Worm (Caenorhabditis elegans) whole organism, L3 larva: ENCODE data around the gene elt-4.
A peak's percentile ranks its signal among the peaks of the same experiment; 100 is the strongest.

Source experiments
- ZK546.5 ChIP-seq: sonication (generic microtip); optimal IDR thresholded peaks from 2 replicates; lab custom pipeline; 2017; ENCODE audit warnings: missing biosample characterization, missing genetic modification characterization
- aly-2 ChIP-seq: fragments of 150-350 bp; optimal IDR thresholded peaks from 2 replicates; lab custom pipeline; 2014; ENCODE audit warnings: missing biosample characterization, missing genetic modification characterization
- ceh-28 ChIP-seq: fragments of 150-350 bp; optimal IDR thresholded peaks from 2 replicates; lab custom pipeline; 2014; ENCODE audit warnings: missing biosample characterization, missing genetic modification reagents, missing genetic modification characterization
- ceh-82 ChIP-seq: fragments of 150-350 bp; optimal IDR thresholded peaks from 2 replicates; lab custom pipeline; 2014; ENCODE audit warnings: missing biosample characterization, missing genetic modification characterization
- ceh-9 ChIP-seq: sonication (generic microtip); optimal IDR thresholded peaks from 2 replicates; lab custom pipeline; 2018; ENCODE audit warnings: missing biosample characterization, missing genetic modification characterization
- daf-12 ChIP-seq: fragments of 150-350 bp; optimal IDR thresholded peaks from 2 replicates; lab custom pipeline; 2014; ENCODE audit warnings: missing biosample characterization, missing genetic modification reagents, missing genetic modification characterization
- elt-1 ChIP-seq: fragments of 150-350 bp; optimal IDR thresholded peaks from 2 replicates; lab custom pipeline; 2014; ENCODE audit warnings: missing biosample characterization, missing genetic modification characterization
- fos-1 ChIP-seq: fragments of 150-350 bp; optimal IDR thresholded peaks from 2 replicates; lab custom pipeline; 2014; ENCODE audit warnings: missing biosample characterization, missing genetic modification characterization
- jun-1 ChIP-seq: fragments of 150-350 bp; optimal IDR thresholded peaks from 2 replicates; lab custom pipeline; 2014; ENCODE audit warnings: missing biosample characterization, missing genetic modification reagents, missing genetic modification characterization
- lin-15B ChIP-seq: fragments of 150-350 bp; optimal IDR thresholded peaks from 2 replicates; lab custom pipeline; 2014; ENCODE audit warnings: missing biosample characterization, missing genetic modification characterization
- lin-39 ChIP-seq: fragments of 150-350 bp; optimal IDR thresholded peaks from 2 replicates; lab custom pipeline; 2018; ENCODE audit warnings: missing biosample characterization, missing genetic modification reagents, missing genetic modification characterization
- lsy-12 ChIP-seq: sonication (generic microtip); optimal IDR thresholded peaks from 2 replicates; lab custom pipeline; 2016; ENCODE audit warnings: mild to moderate bottlenecking, missing genetic modification characterization, missing compliant biosample characterization
- nfya-1 ChIP-seq: sonication (generic microtip); optimal IDR thresholded peaks from 2 replicates; lab custom pipeline; 2017; ENCODE audit warnings: missing genetic modification characterization, mild to moderate bottlenecking, missing compliant biosample characterization, antibody characterized with exemption, moderate library complexity; ENCODE audit not compliant: insufficient read depth
- nhr-23 ChIP-seq: fragments of 150-350 bp; optimal IDR thresholded peaks from 2 replicates; lab custom pipeline; 2014; ENCODE audit warnings: missing biosample characterization, missing genetic modification reagents, missing genetic modification characterization
- nhr-25 ChIP-seq: sonication (generic microtip); optimal IDR thresholded peaks from 2 replicates; lab custom pipeline; 2017; ENCODE audit warnings: missing biosample characterization, missing genetic modification characterization
- nhr-43 ChIP-seq: sonication (generic microtip); optimal IDR thresholded peaks from 2 replicates; lab custom pipeline; 2016; ENCODE audit warnings: mild to moderate bottlenecking, missing genetic modification characterization, missing compliant biosample characterization; ENCODE audit not compliant: poor library complexity, severe bottlenecking
- nhr-67 ChIP-seq: fragments of 150-350 bp; optimal IDR thresholded peaks from 2 replicates; lab custom pipeline; 2014; ENCODE audit warnings: missing biosample characterization, missing genetic modification characterization
- nhr-76 ChIP-seq: fragments of 150-350 bp; sonication (generic microtip); optimal IDR thresholded peaks from 5 replicates; lab custom pipeline; 2014; ENCODE audit warnings: missing biosample characterization, missing genetic modification characterization
- nhr-77 ChIP-seq: fragments of 150-350 bp; optimal IDR thresholded peaks from 2 replicates; lab custom pipeline; 2014; ENCODE audit warnings: missing biosample characterization, missing genetic modification characterization
- pha-4 ChIP-seq: fragments of 150-350 bp; optimal IDR thresholded peaks from 2 replicates; lab custom pipeline; 2014; ENCODE audit warnings: missing biosample characterization, missing genetic modification reagents, missing genetic modification characterization
- sea-2 ChIP-seq: fragments of 150-350 bp; sonication (generic microtip); optimal IDR thresholded peaks from 4 replicates; lab custom pipeline; 2014; ENCODE audit warnings: missing biosample characterization, missing genetic modification reagents, missing genetic modification characterization
- snpc-4 ChIP-seq: fragments of 150-350 bp; optimal IDR thresholded peaks from 2 replicates; lab custom pipeline; 2014; ENCODE audit warnings: missing biosample characterization, missing genetic modification characterization
- tbx-2 ChIP-seq: sonication (generic microtip); optimal IDR thresholded peaks from 2 replicates; lab custom pipeline; 2016; ENCODE audit warnings: mild to moderate bottlenecking, missing genetic modification characterization, missing compliant biosample characterization
- unc-39 ChIP-seq: sonication (generic microtip); optimal IDR thresholded peaks from 4 replicates; lab custom pipeline; 2017; ENCODE audit warnings: missing biosample characterization, missing genetic modification characterization
- ztf-11 ChIP-seq: fragments of 150-350 bp; optimal IDR thresholded peaks from 2 replicates; lab custom pipeline; 2014; ENCODE audit warnings: missing biosample characterization, missing genetic modification characterization
- ztf-4 ChIP-seq: fragments of 150-350 bp; optimal IDR thresholded peaks from 2 replicates; lab custom pipeline; 2014; ENCODE audit warnings: missing biosample characterization, missing genetic modification characterization

Gene elt-4

ce11 chrX:10524483-10524948 is 49.2 kb downstream of the elt-4 start, which contains the start of the genes mboa-7 and git-1:
mboa-7 (minus strand) TSS chrX:10524565.
git-1 (plus strand) TSS chrX:10524898.
- no peak for TF ChIP-seq nhr-77 (tag; lab: Kevin White, UChicago)
- no peak for TF ChIP-seq daf-12
- TF ChIP-seq nhr-67 (tag; lab: Kevin White, UChicago) = no peak
- no peak for TF ChIP-seq sea-2 (GFP tag; lab: Kevin White, UChicago)
- TF ChIP-seq lsy-12 (tag; lab: Kevin White, UChicago) = peak; percentile 0
- peak; percentile 49 for TF ChIP-seq jun-1
- TF ChIP-seq unc-39 (tag; lab: Kevin White, UChicago) = no peak
- TF ChIP-seq fos-1 (tag; lab: Kevin White, UChicago) = no peak
- peak; percentile 82 for TF ChIP-seq lin-39 (tag; lab: Kevin White, UChicago)
- TF ChIP-seq lin-15B (tag; lab: Kevin White, UChicago) = peak; percentile 35
- TF ChIP-seq ceh-9 (tag; lab: Kevin White, UChicago) = no peak
- TF ChIP-seq nfya-1 (tag; lab: Kevin White, UChicago) = peak; percentile 55
- TF ChIP-seq ztf-11 (tag; lab: Kevin White, UChicago) = no peak
- TF ChIP-seq nhr-25 (tag; lab: Kevin White, UChicago) = peak; percentile 92
- no peak for TF ChIP-seq elt-1 (tag; lab: Kevin White, UChicago)
- peak; percentile 68 for TF ChIP-seq snpc-4
- no peak for TF ChIP-seq tbx-2
- TF ChIP-seq pha-4 (tag; lab: Kevin White, UChicago) = peak; percentile 52
- peak; percentile 18 for TF ChIP-seq nhr-23
- TF ChIP-seq ceh-82 (tag; lab: Kevin White, UChicago) = no peak
- no peak for TF ChIP-seq ZK546.5 (tag; lab: Kevin White, UChicago)
- no peak for TF ChIP-seq nhr-76 (tag; lab: Kevin White, UChicago)
- no peak for TF ChIP-seq ztf-4
- no peak for TF ChIP-seq aly-2 (tag; lab: Kevin White, UChicago)
- peak; percentile 42 for TF ChIP-seq ceh-28 (tag; lab: Kevin White, UChicago)
- TF ChIP-seq nhr-43 (tag; lab: Kevin White, UChicago) = peak; percentile 63
- TF ChIP-seq, all 47 proteins: peak for 11
